Worm (Caenorhabditis elegans) whole organism, L4 larva: ENCODE measurements around the gene ssp-33.

Experiments used
- attf-4 ChIP-seq: sonication (generic microtip); optimal IDR thresholded peaks from 3 replicates; lab custom pipeline; 2017; ENCODE audit warnings: missing biosample characterization, missing genetic modification characterization
- ceh-82 ChIP-seq: sonication (generic microtip); optimal IDR thresholded peaks from 2 replicates; lab custom pipeline; 2017; ENCODE audit warnings: missing biosample characterization, missing genetic modification characterization
- lir-3 ChIP-seq: sonication (generic microtip); optimal IDR thresholded peaks from 2 replicates; lab custom pipeline; 2016; ENCODE audit warnings: mild to moderate bottlenecking, missing genetic modification characterization, missing compliant biosample characterization
- nhr-237 ChIP-seq: sonication (generic microtip); optimal IDR thresholded peaks from 2 replicates; lab custom pipeline; 2017; ENCODE audit warnings: missing biosample characterization, missing genetic modification characterization
- pha-4 ChIP-seq, 2 experiments: fragments of 150-350 bp in 1 of 2; fragments of 200-800 bp in 1 of 2; sonication (Bioruptor generic) in 1 of 2; IDR thresholded peaks in 1 of 2; optimal IDR thresholded peaks in 1 of 2; 2 replicates each; pipeline versions ENCODE4 v1.3.6 to Lab custom; 2014 to 2022; ENCODE audit warnings: missing genetic modification characterization in 2 of 2, missing genetic modification reagents in 2 of 2, missing biosample characterization in 1 of 2, missing compliant biosample characterization in 1 of 2
- unc-62 ChIP-seq, 3 experiments: fragments of 150-350 bp in 1 of 3; sonication (generic microtip); optimal IDR thresholded peaks in 2 of 3; peaks in 1 of 3; 1 replicate in 1 of 3; 2 replicates in 2 of 3; lab custom pipeline; 2014 to 2017; ENCODE audit warnings: missing biosample characterization in 3 of 3, missing genetic modification characterization in 3 of 3, missing genetic modification reagents in 3 of 3, missing genotype in 1 of 3

DNA sequence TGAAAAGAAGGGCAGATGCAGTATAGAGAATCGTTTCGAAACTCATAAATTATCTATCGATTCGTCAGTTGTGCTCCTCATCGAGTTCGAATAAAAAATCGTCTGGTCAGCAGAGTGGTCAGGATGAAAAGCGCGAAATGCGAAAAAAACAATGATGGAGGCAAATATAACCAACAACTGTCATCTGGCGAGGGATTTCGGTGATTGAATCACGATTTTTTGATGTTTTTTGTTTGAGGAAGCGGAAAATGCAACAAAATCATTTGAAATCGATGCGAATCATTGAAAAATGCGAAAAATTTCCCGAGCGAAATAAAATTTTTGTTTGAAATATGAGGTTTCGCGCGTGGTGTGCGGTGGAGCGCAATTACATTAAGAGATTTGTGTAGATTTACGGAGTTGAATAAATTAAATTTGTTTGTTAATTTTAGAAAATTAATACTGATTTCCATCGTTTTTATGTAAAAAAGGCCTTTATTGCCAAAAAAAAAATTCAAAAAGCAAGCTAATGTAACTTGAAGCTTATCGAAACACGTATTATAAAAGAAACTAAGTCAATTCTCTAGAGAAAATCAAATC is 23.1 kb downstream of the ssp-33 start, which contains the start of gene unc-61:
- TF ChIP-seq attf-4 (no peak), unc-62 (GFP tag; optimal IDR thresholded peaks at IDR 0.05 in 1 of 2; lab: Kevin White, UChicago) (no peak), unc-62 (tag; optimal IDR thresholded peaks at IDR 0.05; lab: Kevin White, UChicago) (no peak), nhr-237 (tag; lab: Kevin White, UChicago) (no peak), lir-3 (no peak), ceh-82 (tag; lab: Kevin White, UChicago) (no peak), pha-4 (GFP tag; IDR thresholded peaks at IDR 0.05; lab: Robert Waterston, UW) (no peak), pha-4 (tag; optimal IDR thresholded peaks at IDR 0.05; lab: Kevin White, UChicago) (no peak)
